Worm (Caenorhabditis elegans): ENCODE measurements around the gene rnh-2.

Gene rnh-2

ce11 chrII:8551100-8551499 is 34.1 kb downstream of the rnh-2 start:
- TF ChIP-seq gei-8 (GFP tag; optimal IDR thresholded peaks at IDR 0.05) (no peak), Y75B8A.6 (GFP tag; IDR thresholded peaks at IDR 0.05) (no peak), unc-39 (tag; optimal IDR thresholded peaks at IDR 0.05) (no peak), ces-1 (GFP tag; optimal IDR thresholded peaks at IDR 0.05) (peak; percentile 20), fkh-10 (GFP tag; optimal IDR thresholded peaks at IDR 0.05) (peak; percentile 56), mdl-1 (tag; optimal IDR thresholded peaks at IDR 0.05) (no peak), F10B5.3 (tag; optimal IDR thresholded peaks at IDR 0.05) (no peak), dve-1 (tag; optimal IDR thresholded peaks at IDR 0.05; ENCODE audit: insufficient read depth) (no peak), pha-4 (GFP tag; IDR thresholded peaks at IDR 0.05) (no peak), pha-4 (tag; optimal IDR thresholded peaks at IDR 0.05) (no peak), ama-1 (optimal IDR thresholded peaks at IDR 0.05) (no peak), spr-3 (GFP tag; optimal IDR thresholded peaks at IDR 0.05) (no peak), nhr-111 (GFP tag; optimal IDR thresholded peaks at IDR 0.05) (no peak), mes-2 (tag; optimal IDR thresholded peaks at IDR 0.05; ENCODE audit: poor library complexity, severe bottlenecking) (no peak), jun-1 (tag; optimal IDR thresholded peaks at IDR 0.05) (no peak), aly-2 (tag; optimal IDR thresholded peaks at IDR 0.05) (no peak)

- TF ChIP-seq madf-9 (GFP tag; conservative IDR thresholded peaks at IDR 0.05) (no peak), D1046.2 (GFP tag; IDR thresholded peaks at IDR 0.05) (no peak), F10B5.3 (tag; optimal IDR thresholded peaks at IDR 0.05) (no peak), ceh-28 (tag; optimal IDR thresholded peaks at IDR 0.05) (no peak), aly-2 (tag; optimal IDR thresholded peaks at IDR 0.05) (no peak), zag-1 (tag; optimal IDR thresholded peaks at IDR 0.05) (no peak), F49E8.2 (tag; optimal IDR thresholded peaks at IDR 0.05; ENCODE audit: borderline replicate concordance) (no peak), nhr-76 (tag; optimal IDR thresholded peaks at IDR 0.05) (no peak), ztf-7 (tag; optimal IDR thresholded peaks at IDR 0.05) (no peak), ZK337.2 (GFP tag; IDR thresholded peaks at IDR 0.05) (no peak), set-16 (GFP tag; IDR thresholded peaks at IDR 0.05) (no peak), nhr-48 (tag; optimal IDR thresholded peaks at IDR 0.05) (no peak), spr-1 (tag; optimal IDR thresholded peaks at IDR 0.05) (no peak), mxl-3 (GFP tag; optimal IDR thresholded peaks at IDR 0.05) (no peak)
Measured at ce11 chrII:8554568-8554967, 37.6 kb downstream of the rnh-2 start.

- no peak for TF ChIP-seq gei-8 (GFP tag; optimal IDR thresholded peaks at IDR 0.05)
- TF ChIP-seq unc-130 (GFP tag; optimal IDR thresholded peaks at IDR 0.05): no peak
- no peak for TF ChIP-seq nhr-25 (tag; optimal IDR thresholded peaks at IDR 0.05; ENCODE audit: borderline replicate concordance, insufficient read depth)
- TF ChIP-seq daf-19 (GFP tag; conservative IDR thresholded peaks at IDR 0.05): no peak
- no peak for TF ChIP-seq daf-12 (tag; optimal IDR thresholded peaks at IDR 0.05)
Measured at ce11 chrII:8556166-8556565, 39.2 kb downstream of the rnh-2 start, which contains the start of gene glb-27. TSS of gene glb-27 (minus strand) at chrII:8556266.

ce11 chrII:8559188-8559587 is 42.2 kb downstream of the rnh-2 start:
- TF ChIP-seq zfp-3 (GFP tag; conservative IDR thresholded peaks at IDR 0.05): no peak
- peak; percentile 99 for TF ChIP-seq fkh-10 (GFP tag; optimal IDR thresholded peaks at IDR 0.05)
- TF ChIP-seq lsy-2 (tag; optimal IDR thresholded peaks at IDR 0.05): peak in 1 of 2 experiments; percentile 34
- TF ChIP-seq arid-1 (GFP tag; conservative IDR thresholded peaks at IDR 0.05): no peak
- TF ChIP-seq ces-1 (GFP tag; optimal IDR thresholded peaks at IDR 0.05): peak; percentile 82
- peak; percentile 31 for TF ChIP-seq ama-1 (optimal IDR thresholded peaks at IDR 0.05)
